ENCODE assay signal across 3 fruit fly cellular contexts in genomic region chr3L:2851771-2852170, dm6.
A peak's percentile ranks its signal among the peaks of the same experiment; 100 is the strongest.
TF ChIP-seq lines count a peak whose summit lies in the region.

No protein-coding gene starts in this region.

TF ChIP-seq in whole organism, embryonic, 481 proteins besides CTCF, POLR2A, EP300 and RAD21 (continued from another document and continues in another):
- TF ChIP-seq Hmx (GFP tag; optimal IDR thresholded peaks at IDR 0.05; lab: Kevin White, UChicago) (no peak), CG16813 (GFP tag; IDR thresholded peaks at IDR 0.05; lab: Robert Waterston, UW; ENCODE audit: partially characterized antibody) (peak; percentile 68), CG10267 (tag; optimal IDR thresholded peaks at IDR 0.05; lab: Kevin White, UChicago) (peak; percentile 59), Hey (tag; optimal IDR thresholded peaks at IDR 0.05; lab: Kevin White, UChicago) (no peak), z (GFP tag; IDR thresholded peaks at IDR 0.05; lab: Robert Waterston, UW) (no peak), CG7786 (GFP tag; optimal IDR thresholded peaks at IDR 0.05; lab: Kevin White, UChicago) (peak; percentile 54), CG10147 (GFP tag; optimal IDR thresholded peaks at IDR 0.05; lab: Kevin White, UChicago) (no peak), CG11093 (GFP tag; IDR thresholded peaks at IDR 0.05; lab: Robert Waterston, UW) (no peak), bbx (GFP tag; IDR thresholded peaks at IDR 0.05; lab: Robert Waterston, UW; ENCODE audit: partially characterized antibody) (peak; percentile 65), pfk (GFP tag; optimal IDR thresholded peaks at IDR 0.05; lab: Kevin White, UChicago) (no peak), CG34422 (GFP tag; IDR thresholded peaks at IDR 0.05; lab: Robert Waterston, UW) (peak; percentile 77), sob (GFP tag; IDR thresholded peaks at IDR 0.05; lab: Robert Waterston, UW) (peak; percentile 68; the same call in 1 of the 2 replicates), CG11560 (tag; IDR thresholded peaks at IDR 0.05; lab: Robert Waterston, UW) (peak; percentile 56; the same call in 2 of the 3 replicates), Deaf1 (tag; optimal IDR thresholded peaks at IDR 0.05; lab: Kevin White, UChicago) (peak; percentile 6), CG2678 (tag; optimal IDR thresholded peaks at IDR 0.05; lab: Kevin White, UChicago) (peak; percentile 11), CG8388 (GFP tag; optimal IDR thresholded peaks at IDR 0.05; lab: Kevin White, UChicago) (no peak), MBD-R2 (GFP tag; IDR thresholded peaks at IDR 0.05; lab: Robert Waterston, UW) (peak; percentile 32; the same call in 1 of the 2 replicates), CG9817 (tag; optimal IDR thresholded peaks at IDR 0.05; lab: Kevin White, UChicago) (peak; percentile 76), CG16779 (GFP tag; IDR thresholded peaks at IDR 0.05; lab: Robert Waterston, UW) (peak; percentile 63; the same call in 1 of the 2 replicates), HLHmδ (GFP tag; optimal IDR thresholded peaks at IDR 0.05; lab: Kevin White, UChicago) (peak; percentile 69), Antp (GFP tag; optimal IDR thresholded peaks at IDR 0.05; lab: Kevin White, UChicago) (peak; percentile 80), Dref (GFP tag; IDR thresholded peaks at IDR 0.05; lab: Robert Waterston, UW) (no peak; the same call in 1 of the 2 replicates), so (GFP tag; IDR thresholded peaks at IDR 0.05; lab: Robert Waterston, UW) (no peak), pb (GFP tag; optimal IDR thresholded peaks at IDR 0.05; lab: Kevin White, UChicago) (peak; percentile 44), NK7.1 (GFP tag; optimal IDR thresholded peaks at IDR 0.05; lab: Kevin White, UChicago) (peak; percentile 14), CG11247 (GFP tag; IDR thresholded peaks at IDR 0.05; lab: Robert Waterston, UW) (peak; percentile 85), usp (GFP tag; optimal IDR thresholded peaks at IDR 0.05; lab: Kevin White, UChicago) (no peak), CG15514 (GFP tag; optimal IDR thresholded peaks at IDR 0.05; lab: Kevin White, UChicago) (peak; percentile 81), CG30403 (GFP tag; optimal IDR thresholded peaks at IDR 0.05; lab: Kevin White, UChicago) (peak; percentile 80), ap (GFP tag; IDR thresholded peaks at IDR 0.05; lab: Robert Waterston, UW) (no peak), ttk (GFP tag; IDR thresholded peaks at IDR 0.05; lab: Robert Waterston, UW) (peak; percentile 53), CG31441 (GFP tag; IDR thresholded peaks at IDR 0.05; lab: Robert Waterston, UW) (peak; percentile 29; the same call in 1 of the 2 replicates), nau (GFP tag; optimal IDR thresholded peaks at IDR 0.05; lab: Kevin White, UChicago) (no peak), CG12391 (tag; optimal IDR thresholded peaks at IDR 0.05; lab: Kevin White, UChicago) (peak; percentile 52), Xrp1 (GFP tag; IDR thresholded peaks at IDR 0.05; lab: Robert Waterston, UW) (peak; percentile 36), CG12299 (tag; optimal IDR thresholded peaks at IDR 0.05; lab: Kevin White, UChicago) (no peak), CG18619 (GFP tag; optimal IDR thresholded peaks at IDR 0.05; lab: Kevin White, UChicago) (peak; percentile 32), CG8924 (tag; optimal IDR thresholded peaks at IDR 0.05; lab: Kevin White, UChicago) (no peak), cas (GFP tag; IDR thresholded peaks at IDR 0.05; lab: Robert Waterston, UW) (peak; percentile 68), CG10462 (GFP tag; optimal IDR thresholded peaks at IDR 0.05; lab: Kevin White, UChicago) (peak; percentile 23), Atf6 (GFP tag; IDR thresholded peaks at IDR 0.05; lab: Robert Waterston, UW) (no peak), chinmo (GFP tag; IDR thresholded peaks at IDR 0.05; lab: Robert Waterston, UW; ENCODE audit: partially characterized antibody) (0 out of 4 replicates have a peak, but pooled peaks have one; percentile 64), CG17359 (tag; optimal IDR thresholded peaks at IDR 0.05; lab: Kevin White, UChicago) (peak; percentile 1)

TF ChIP-seq in whole organism, prepupa, 60 proteins besides CTCF, POLR2A, EP300 and RAD21 (continued from another document):
- TF ChIP-seq CG3032 (tag; optimal IDR thresholded peaks at IDR 0.05; lab: Kevin White, UChicago) (peak; percentile 5), CG6792 (GFP tag; optimal IDR thresholded peaks at IDR 0.05; lab: Kevin White, UChicago) (peak; percentile 14)

TF ChIP-seq in whole organism, wandering third instar larva, 38 proteins besides CTCF, POLR2A, EP300 and RAD21 (continued from another document):
- TF ChIP-seq Dif (GFP tag; optimal IDR thresholded peaks at IDR 0.05; lab: Kevin White, UChicago; ENCODE audit: partially characterized antibody) (no peak), ey (GFP tag; optimal IDR thresholded peaks at IDR 0.05; lab: Kevin White, UChicago) (peak; percentile 46), dsf (GFP tag; optimal IDR thresholded peaks at IDR 0.05; lab: Kevin White, UChicago; ENCODE audit: borderline replicate concordance) (no peak), CG32264 (GFP tag; optimal IDR thresholded peaks at IDR 0.05; lab: Kevin White, UChicago) (no peak), GATAd (GFP tag; optimal IDR thresholded peaks at IDR 0.05; lab: Kevin White, UChicago) (no peak), sage (GFP tag; optimal IDR thresholded peaks at IDR 0.05; lab: Kevin White, UChicago) (no peak), Hnf4 (GFP tag; optimal IDR thresholded peaks at IDR 0.05; lab: Kevin White, UChicago) (peak; percentile 75), Myc (optimal IDR thresholded peaks at IDR 0.05; lab: Kevin White, UChicago) (peak; percentile 90), Hr78 (GFP tag; optimal IDR thresholded peaks at IDR 0.05; lab: Kevin White, UChicago) (no peak), Vsx2 (GFP tag; optimal IDR thresholded peaks at IDR 0.05; lab: Kevin White, UChicago; ENCODE audit: partially characterized antibody) (no peak)
TF ChIP-seq in whole organism, wandering third instar larva: peak in this region for 16.
